Worm (Caenorhabditis elegans) whole organism, mixed stage, embryonic: ENCODE results near the gene Y41D4B.17.

Experiments used
- elt-1 ChIP-seq: sonication (generic microtip); optimal IDR thresholded peaks from 2 replicates; lab custom pipeline; 2017; ENCODE audit warnings: missing genetic modification characterization, mild to moderate bottlenecking, missing compliant biosample characterization, antibody characterized with exemption, moderate library complexity, borderline replicate concordance; ENCODE audit not compliant: insufficient read depth
- elt-3 ChIP-seq: fragments of 150-350 bp; optimal IDR thresholded peaks from 2 replicates; lab custom pipeline; 2014; ENCODE audit warnings: missing biosample characterization, missing genetic modification characterization
- lsy-2 ChIP-seq: fragments of 150-350 bp; optimal IDR thresholded peaks from 2 replicates; lab custom pipeline; 2014; ENCODE audit warnings: missing biosample characterization, missing genetic modification characterization
- mab-5 ChIP-seq: fragments of 150-350 bp; optimal IDR thresholded peaks from 2 replicates; lab custom pipeline; 2014; ENCODE audit warnings: missing biosample characterization, missing genetic modification characterization
- pha-4 ChIP-seq: fragments of 150-350 bp; optimal IDR thresholded peaks from 2 replicates; lab custom pipeline; 2018; ENCODE audit warnings: missing biosample characterization, missing genetic modification reagents, missing genetic modification characterization
- snpc-4 ChIP-seq: fragments of 150-350 bp; optimal IDR thresholded peaks from 2 replicates; lab custom pipeline; 2014; ENCODE audit warnings: missing biosample characterization, missing genetic modification characterization

DNA sequence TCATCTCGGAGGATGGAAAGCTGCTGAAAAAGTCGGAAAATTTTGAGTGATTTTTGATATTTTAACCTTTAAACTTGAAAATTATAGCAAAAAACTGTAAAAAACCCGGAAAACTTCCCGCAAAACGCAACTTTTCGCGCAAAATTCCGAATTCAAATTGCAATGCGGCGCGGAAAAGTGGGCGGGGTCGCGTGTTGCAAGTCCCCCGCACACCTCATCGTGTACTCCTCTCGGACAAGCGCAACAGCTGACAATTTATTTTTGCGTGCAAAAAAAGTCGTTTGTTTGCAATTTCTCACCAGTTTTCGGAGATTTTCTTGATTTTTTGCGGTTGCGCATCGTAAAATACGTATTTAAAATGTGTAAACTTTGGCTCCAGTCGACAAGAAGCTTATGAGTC is 35.9 kb downstream of the Y41D4B.17 start, which contains the start of gene npp-8:
- TF ChIP-seq snpc-4 (tag; lab: Kevin White, UChicago) (no peak), mab-5 (tag; lab: Kevin White, UChicago) (peak; percentile 43), elt-3 (tag; lab: Kevin White, UChicago) (no peak), lsy-2 (peak; percentile 70), elt-1 (tag; lab: Kevin White, UChicago) (peak; percentile 0), pha-4 (tag; lab: Kevin White, UChicago) (peak; percentile 69)
